Fruit fly (Drosophila melanogaster) whole organism, prepupa: ENCODE measurements around the gene Cyp6v1.
"Not testable (repeated sequence)": the region's sequence is repeated elsewhere in the genome, so short reads cannot be mapped to it uniquely, and the experiment has no call there.

Source experiments
- CG10669 ChIP-seq: fragments of 200-800 bp; sonication (Bioruptor generic); optimal IDR thresholded peaks from 3 replicates; lab custom pipeline; 2018; ENCODE audit warnings: missing biosample characterization, mild to moderate bottlenecking, missing genetic modification characterization, moderate library complexity
- CG11762 ChIP-seq: fragments of 200-800 bp; sonication (Bioruptor generic); optimal IDR thresholded peaks from 3 replicates; lab custom pipeline; 2016; ENCODE audit warnings: missing biosample characterization, missing genetic modification characterization; ENCODE audit not compliant: insufficient read depth
- CG11902 ChIP-seq: fragments of 200-800 bp; sonication (Bioruptor generic); optimal IDR thresholded peaks from 3 replicates; lab custom pipeline; 2016; ENCODE audit warnings: missing biosample characterization, missing genetic modification characterization
- CG16779 ChIP-seq: fragments of 200-800 bp; sonication (Bioruptor generic); optimal IDR thresholded peaks from 3 replicates; lab custom pipeline; 2017; ENCODE audit warnings: missing biosample characterization, mild to moderate bottlenecking, missing genetic modification characterization
- CG32006 ChIP-seq: fragments of 200-800 bp; sonication (Bioruptor generic); optimal IDR thresholded peaks from 3 replicates; lab custom pipeline; 2017; ENCODE audit warnings: missing biosample characterization, mild to moderate bottlenecking, missing genetic modification characterization
- CG6276 ChIP-seq: fragments of 200-800 bp; sonication (Bioruptor generic); optimal IDR thresholded peaks from 2 replicates; lab custom pipeline; 2017; ENCODE audit warnings: missing biosample characterization, mild to moderate bottlenecking, missing genetic modification characterization
- CG6792 ChIP-seq: fragments of 200-800 bp; sonication (Bioruptor generic); optimal IDR thresholded peaks from 3 replicates; lab custom pipeline; 2016; ENCODE audit warnings: missing biosample characterization, missing genetic modification characterization
- CG6854 ChIP-seq: fragments of 200-800 bp; sonication (Bioruptor generic); optimal IDR thresholded peaks from 2 replicates; lab custom pipeline; 2017; ENCODE audit warnings: missing biosample characterization, mild to moderate bottlenecking, missing genetic modification characterization
- CG7368 ChIP-seq: fragments of 200-800 bp; sonication (Bioruptor generic); optimal IDR thresholded peaks from 3 replicates; lab custom pipeline; 2016; ENCODE audit warnings: missing biosample characterization, missing genetic modification characterization
- CG8319 ChIP-seq: fragments of 200-800 bp; sonication (Bioruptor generic); optimal IDR thresholded peaks from 3 replicates; lab custom pipeline; 2016; ENCODE audit warnings: missing biosample characterization, missing genetic modification characterization
- CG8632 ChIP-seq: fragments of 200-800 bp; sonication (Bioruptor generic); optimal IDR thresholded peaks from 3 replicates; lab custom pipeline; 2016; ENCODE audit warnings: missing biosample characterization, missing genetic modification characterization
- Eip75B ChIP-seq: fragments of 200-800 bp; sonication (Bioruptor generic); optimal IDR thresholded peaks from 3 replicates; lab custom pipeline; 2016; ENCODE audit warnings: missing biosample characterization, missing genetic modification characterization
- Eip78C ChIP-seq: fragments of 200-800 bp; sonication (Bioruptor generic); peaks from one replicate; lab custom pipeline; 2016; ENCODE audit warnings: missing biosample characterization, missing genetic modification characterization
- Eip93F ChIP-seq: fragments of 200-800 bp; sonication (Bioruptor generic); optimal IDR thresholded peaks from 2 replicates; lab custom pipeline; 2016; ENCODE audit warnings: missing biosample characterization, mild to moderate bottlenecking, missing genetic modification characterization
- Ets96B ChIP-seq: fragments of 200-800 bp; optimal IDR thresholded peaks from 2 replicates; lab custom pipeline; 2019; ENCODE audit warnings: missing biosample characterization, mild to moderate bottlenecking, missing genetic modification characterization, moderate library complexity
- Hr38 ChIP-seq: sonication (Bioruptor generic); optimal IDR thresholded peaks from 2 replicates; lab custom pipeline; 2016; ENCODE audit warnings: missing biosample characterization, missing genetic modification characterization
- Hr39 ChIP-seq: fragments of 200-800 bp; sonication (Bioruptor generic); optimal IDR thresholded peaks from 2 replicates; lab custom pipeline; 2016; ENCODE audit warnings: missing biosample characterization, missing genetic modification characterization
- Hr4 ChIP-seq: fragments of 200-800 bp; sonication (Bioruptor generic); optimal IDR thresholded peaks from 3 replicates; lab custom pipeline; 2016; ENCODE audit warnings: missing biosample characterization, missing genetic modification characterization
- OdsH ChIP-seq: fragments of 200-800 bp; sonication (Bioruptor generic); optimal IDR thresholded peaks from 3 replicates; lab custom pipeline; 2016; ENCODE audit warnings: missing biosample characterization, missing genetic modification characterization
- Sox14 ChIP-seq: fragments of 200-800 bp; sonication (Bioruptor generic); optimal IDR thresholded peaks from 3 replicates; lab custom pipeline; 2016; ENCODE audit warnings: missing biosample characterization, missing genetic modification characterization
- Sox15 ChIP-seq: fragments of 200-800 bp; sonication (Bioruptor generic); optimal IDR thresholded peaks from 3 replicates; lab custom pipeline; 2016; ENCODE audit warnings: missing biosample characterization, missing genetic modification characterization
- achi ChIP-seq: fragments of 200-800 bp; sonication (Bioruptor generic); optimal IDR thresholded peaks from 3 replicates; lab custom pipeline; 2016; ENCODE audit warnings: missing biosample characterization, missing genetic modification characterization
- dac ChIP-seq: fragments of 200-800 bp; sonication (Bioruptor generic); optimal IDR thresholded peaks from 2 replicates; lab custom pipeline; 2017; ENCODE audit warnings: missing biosample characterization, mild to moderate bottlenecking, missing genetic modification characterization
- eg ChIP-seq: fragments of 200-800 bp; sonication (Bioruptor generic); IDR thresholded peaks from 3 replicates; pipeline ENCODE4 v1.3.6; 2022; ENCODE audit warnings: missing biosample characterization, missing genetic modification characterization
- esn ChIP-seq: fragments of 200-800 bp; sonication (Bioruptor generic); optimal IDR thresholded peaks from 2 replicates; lab custom pipeline; 2016; ENCODE audit warnings: missing biosample characterization, mild to moderate bottlenecking, missing genetic modification characterization, moderate library complexity
- fd59A ChIP-seq: fragments of 200-800 bp; sonication (Bioruptor generic); optimal IDR thresholded peaks from 2 replicates; lab custom pipeline; 2017; ENCODE audit warnings: missing biosample characterization, mild to moderate bottlenecking, missing genetic modification characterization, missing genetic modification reagents
- lz ChIP-seq: fragments of 200-800 bp; sonication (Bioruptor generic); optimal IDR thresholded peaks from 3 replicates; lab custom pipeline; 2016; ENCODE audit warnings: missing biosample characterization, missing genetic modification characterization
- salr ChIP-seq, 2 experiments: fragments of 200-800 bp; sonication (Bioruptor generic); optimal IDR thresholded peaks; 3 replicates each; lab custom pipeline; 2016 to 2018; ENCODE audit warnings: missing biosample characterization in 2 of 2, missing genetic modification characterization in 2 of 2, mild to moderate bottlenecking in 1 of 2
- spab ChIP-seq: fragments of 200-800 bp; sonication (Bioruptor generic); optimal IDR thresholded peaks from 2 replicates; lab custom pipeline; 2017; ENCODE audit warnings: missing biosample characterization, mild to moderate bottlenecking, missing genetic modification characterization, missing genetic modification reagents
- ss ChIP-seq, 2 experiments: fragments of 200-800 bp; sonication (Bioruptor generic); optimal IDR thresholded peaks; 2 replicates in 1 of 2; 3 replicates in 1 of 2; lab custom pipeline; 2017 to 2018; ENCODE audit warnings: mild to moderate bottlenecking in 2 of 2, missing biosample characterization in 2 of 2, missing genetic modification characterization in 2 of 2, moderate library complexity in 1 of 2
- topi ChIP-seq: fragments of 200-800 bp; sonication (Bioruptor generic); optimal IDR thresholded peaks from 3 replicates; lab custom pipeline; 2016; ENCODE audit warnings: missing biosample characterization, missing genetic modification characterization

The Cyp6v1 gene

dm6 chrX:20676963-20677362 lies 20.0 kb downstream of the Cyp6v1 start, which contains the start of gene hydra:
hydra (minus strand) TSS chrX:20677063.
- TF ChIP-seq Hr4, Hr39, CG6276 (GFP tag; lab: Kevin White, UChicago): not testable (repeated sequence)

DNA sequence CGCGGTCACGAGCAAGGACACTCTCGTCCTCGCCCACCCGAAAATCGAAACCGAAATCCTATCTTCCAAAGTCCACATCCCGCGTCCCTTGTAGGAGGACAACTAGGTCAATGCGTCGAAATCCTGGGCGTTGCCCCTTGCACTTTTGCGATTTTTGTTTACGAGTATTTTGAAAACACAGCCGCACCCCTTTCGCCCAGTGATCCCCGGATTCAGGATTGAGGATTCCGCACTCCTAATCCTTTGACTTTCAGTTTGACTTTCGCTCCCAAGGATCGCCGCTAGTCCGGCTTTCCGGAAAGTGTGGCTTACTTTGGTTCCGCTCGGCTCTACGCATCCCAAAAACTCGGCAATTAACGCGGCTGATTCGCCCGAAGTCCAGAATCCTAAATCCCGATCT lies 23.5 kb downstream of the Cyp6v1 start:
- TF ChIP-seq CG16779 (tag; lab: Kevin White, UChicago) (no peak), esn (GFP tag; lab: Kevin White, UChicago) (no peak), ss (GFP tag; optimal IDR thresholded peaks at IDR 0.05; lab: Kevin White, UChicago) (no peak), CG7368 (GFP tag; lab: Kevin White, UChicago) (no peak), spab (GFP tag; lab: Kevin White, UChicago) (no peak), Sox15 (GFP tag; lab: Kevin White, UChicago) (no peak), fd59A (no peak), CG8319 (no peak), Sox14 (no peak), Eip75B (GFP tag; lab: Kevin White, UChicago) (no peak), CG10669 (no peak), Hr38 (GFP tag; lab: Kevin White, UChicago) (no peak), CG11762 (GFP tag; lab: Kevin White, UChicago) (no peak), OdsH (GFP tag; lab: Kevin White, UChicago) (no peak), CG11902 (GFP tag; lab: Kevin White, UChicago) (no peak)

DNA sequence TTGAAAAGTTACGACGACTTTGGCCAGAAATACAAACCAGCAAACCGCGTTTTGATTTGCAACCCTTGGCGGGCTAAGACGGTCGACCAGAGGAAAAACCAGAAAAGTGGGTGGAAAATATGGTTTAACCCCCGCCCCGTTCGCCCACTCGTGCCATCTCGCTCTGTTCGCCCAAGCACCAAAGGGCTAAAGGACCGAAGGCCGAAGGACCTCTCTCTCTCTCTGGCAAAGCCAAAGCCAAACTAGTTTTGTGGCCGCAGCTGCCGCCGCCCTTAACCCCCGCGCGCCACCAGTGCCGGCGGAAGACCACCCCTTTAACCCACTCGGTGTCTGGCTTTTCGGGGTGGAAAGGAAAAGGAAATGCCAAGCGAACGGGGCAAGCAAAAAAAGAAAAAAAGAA lies 30.3 kb downstream of the Cyp6v1 start:
- TF ChIP-seq CG16779 (tag; lab: Kevin White, UChicago) (no peak), Eip75B (GFP tag; lab: Kevin White, UChicago) (no peak), CG6276 (GFP tag; lab: Kevin White, UChicago) (no peak), topi (GFP tag; lab: Kevin White, UChicago) (no peak), CG8632 (GFP tag; lab: Kevin White, UChicago) (no peak), lz (GFP tag; lab: Kevin White, UChicago) (no peak), dac (GFP tag; lab: Kevin White, UChicago) (no peak), Eip78C (no peak), CG7368 (GFP tag; lab: Kevin White, UChicago) (no peak)

- TF ChIP-seq CG10669 (no peak), eg (GFP tag; lab: Robert Waterston, UW) (0 out of 3 replicates have a peak, but pooled peaks have one; percentile 20)
Measured at dm6 chrX:20689504-20689903, 32.6 kb downstream of the Cyp6v1 start.

DNA sequence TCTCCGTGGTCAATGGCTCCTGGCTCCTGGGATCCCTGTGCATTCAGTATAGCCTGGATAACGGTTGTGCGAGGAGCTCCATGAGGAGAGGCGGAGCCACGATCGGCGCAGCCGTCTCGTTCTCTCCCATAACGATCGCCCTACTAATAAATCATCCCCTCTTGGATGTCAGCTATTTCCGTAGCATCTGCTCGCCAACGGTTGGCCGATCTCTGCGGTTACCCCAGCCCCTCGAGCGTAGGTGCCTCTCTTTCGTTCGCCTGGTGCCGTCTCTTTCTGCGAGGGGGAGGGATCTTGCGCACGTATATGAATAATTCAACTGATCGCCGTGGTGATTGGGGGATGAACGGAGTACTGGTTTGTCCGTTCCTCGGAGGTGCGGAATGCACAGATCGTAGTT lies 33.5 kb downstream of the Cyp6v1 start, which contains the start of gene run:
Gene run (plus strand): TSS at position 217 of the 400 bp plus-strand sequence.
- TF ChIP-seq Ets96B (tag; lab: Kevin White, UChicago) (no peak), CG6854 (GFP tag; lab: Kevin White, UChicago) (no peak), CG6792 (no peak), Eip75B (GFP tag; lab: Kevin White, UChicago) (no peak), Eip93F (GFP tag; lab: Kevin White, UChicago) (no peak), salr (GFP tag; optimal IDR thresholded peaks at IDR 0.05; lab: Kevin White, UChicago) (no peak), CG32006 (GFP tag; lab: Kevin White, UChicago) (no peak)

- no peak for TF ChIP-seq CG6276 (GFP tag; lab: Kevin White, UChicago)
- TF ChIP-seq achi (GFP tag; lab: Kevin White, UChicago) = no peak
Measured at dm6 chrX:20691213-20691612, 34.3 kb downstream of the Cyp6v1 start.
